Fruit fly (Drosophila melanogaster): ENCODE results near the gene pes.

DNA sequence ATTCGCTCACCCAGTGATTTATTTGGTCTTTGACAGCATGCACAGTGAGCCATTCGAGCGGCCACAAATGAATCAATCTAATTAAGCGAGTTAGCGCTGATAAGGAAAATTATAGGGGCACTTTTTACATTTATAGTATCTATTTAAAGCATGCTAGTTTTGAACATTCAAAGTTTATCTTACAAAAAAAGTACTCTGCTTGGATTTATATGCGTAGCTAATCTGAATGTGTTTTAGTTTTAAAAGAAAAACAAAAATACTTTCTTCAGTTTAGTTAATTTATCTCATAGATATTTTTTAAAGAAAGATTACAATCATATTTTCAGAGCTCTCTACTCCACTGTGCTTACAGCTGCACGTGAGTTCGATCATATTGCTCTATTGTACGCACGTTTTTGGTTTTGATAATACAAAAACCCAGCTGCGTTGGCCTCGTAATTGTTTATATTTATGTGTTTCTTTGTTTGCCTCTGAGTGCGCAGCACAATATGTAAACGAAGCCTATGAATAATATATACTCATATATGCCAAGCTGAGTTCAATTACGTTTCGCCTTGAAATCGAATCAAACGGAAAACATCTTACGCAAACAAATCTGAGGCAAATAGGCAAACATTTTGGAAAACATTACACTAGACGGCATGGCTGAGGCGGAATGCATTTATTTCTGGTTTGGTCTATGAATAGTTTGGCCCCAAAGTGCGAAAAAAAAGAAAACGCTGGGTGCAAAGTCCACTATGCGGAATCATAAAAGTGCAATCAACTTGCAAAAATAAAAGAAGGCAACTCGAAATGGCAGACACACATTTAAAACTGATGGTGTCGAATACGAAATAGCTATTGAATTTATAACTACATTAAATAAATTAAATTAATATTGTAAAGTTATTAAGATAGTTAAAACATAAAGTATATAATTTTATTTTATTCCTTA is 8.0 kb upstream of the pes start:
- TF ChIP-seq CG31627 (GFP tag; optimal IDR thresholded peaks at IDR 0.05) (peak; percentile 78), Hr39 (GFP tag; optimal IDR thresholded peaks at IDR 0.05) (peak; percentile 79), Eip93F (GFP tag; optimal IDR thresholded peaks at IDR 0.05) (no peak), CG16779 (tag; optimal IDR thresholded peaks at IDR 0.05) (peak; percentile 65)

Data from whole organism, prepupa.